Worm (Caenorhabditis elegans): Measurements from ENCODE around the gene Y56A3A.28.

DNA sequence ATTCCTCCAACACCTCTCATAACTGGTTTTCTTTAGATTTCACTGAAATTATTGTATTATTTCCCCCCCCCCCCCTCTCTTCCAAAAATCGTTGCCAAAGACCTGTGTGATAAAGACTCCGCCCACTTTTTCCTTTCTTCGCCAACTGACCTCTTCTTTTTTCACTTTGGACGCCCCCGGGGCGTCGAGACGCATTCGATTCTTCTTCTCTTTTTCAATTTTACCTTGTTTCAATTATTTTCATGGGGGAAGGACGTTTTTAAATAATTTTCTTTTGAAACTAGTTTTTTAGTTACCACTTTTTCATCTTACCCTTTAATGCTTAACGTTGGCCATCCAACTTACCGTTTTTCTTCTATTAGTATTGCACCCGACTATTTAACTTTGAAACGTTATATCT is 46.8 kb upstream of the Y56A3A.28 start:
- TF ChIP-seq snpc-4 (tag; optimal IDR thresholded peaks at IDR 0.05), result no peak
- no peak for TF ChIP-seq nhr-237 (tag; optimal IDR thresholded peaks at IDR 0.05)
- no peak for TF ChIP-seq zag-1 (tag; optimal IDR thresholded peaks at IDR 0.05)
- no peak for TF ChIP-seq unc-62 (GFP tag; optimal IDR thresholded peaks at IDR 0.05)
